Fruit fly (Drosophila melanogaster) whole organism, embryonic: ENCODE data around the gene Doa.
A peak's percentile ranks its signal among the peaks of the same experiment; 100 is the strongest.

Experiments used
- B-H1 ChIP-seq: fragments of 200-800 bp; sonication (Bioruptor generic); IDR thresholded peaks from 3 replicates; pipeline ENCODE4 v1.3.6; 2022; ENCODE audit warnings: missing biosample characterization, missing genetic modification characterization
- BtbVII ChIP-seq: fragments of 200-800 bp; sonication (Bioruptor generic); optimal IDR thresholded peaks from 3 replicates; lab custom pipeline; 2017; ENCODE audit warnings: missing biosample characterization, mild to moderate bottlenecking, missing genetic modification characterization
- CG1024 ChIP-seq: fragments of 200-800 bp; sonication (Bioruptor generic); IDR thresholded peaks from 2 replicates; pipeline ENCODE4 v1.3.6; 2022; ENCODE audit warnings: missing biosample characterization, missing genetic modification characterization
- CG10543 ChIP-seq: fragments of 200-800 bp; sonication (Bioruptor generic); optimal IDR thresholded peaks from 3 replicates; lab custom pipeline; 2017; ENCODE audit warnings: missing biosample characterization, mild to moderate bottlenecking, missing genetic modification characterization, moderate library complexity
- CG11085 ChIP-seq: fragments of 200-800 bp; sonication (Bioruptor generic); IDR thresholded peaks from 2 replicates; pipeline ENCODE4 v1.3.6; 2022; ENCODE audit warnings: missing biosample characterization, missing genetic modification characterization
- CG12219 ChIP-seq: fragments of 200-800 bp; sonication (Bioruptor generic); optimal IDR thresholded peaks from 3 replicates; lab custom pipeline; 2018; ENCODE audit warnings: missing biosample characterization, mild to moderate bottlenecking, missing genetic modification characterization
- CG1233 ChIP-seq: fragments of 200-800 bp; sonication (Bioruptor generic); optimal IDR thresholded peaks from 4 replicates; lab custom pipeline; 2018; ENCODE audit warnings: missing biosample characterization, mild to moderate bottlenecking, missing genetic modification characterization
- CG15479 ChIP-seq: fragments of 200-800 bp; sonication (Bioruptor generic); optimal IDR thresholded peaks from 3 replicates; lab custom pipeline; 2019; ENCODE audit warnings: missing biosample characterization, mild to moderate bottlenecking, missing genetic modification characterization, moderate library complexity
- CG16779 ChIP-seq: fragments of 200-800 bp; sonication (Bioruptor generic); IDR thresholded peaks from 2 replicates; pipeline ENCODE4 v1.3.6; 2022; ENCODE audit warnings: missing biosample characterization, missing genetic modification characterization
- CG17802 ChIP-seq: fragments of 200-800 bp; sonication (Bioruptor generic); optimal IDR thresholded peaks from 2 replicates; lab custom pipeline; 2018; ENCODE audit warnings: missing biosample characterization, mild to moderate bottlenecking, missing genetic modification characterization, moderate library complexity
- CG18476 ChIP-seq: fragments of 200-800 bp; sonication (Bioruptor generic); optimal IDR thresholded peaks from 2 replicates; lab custom pipeline; 2016; ENCODE audit warnings: missing biosample characterization, mild to moderate bottlenecking, missing genetic modification characterization
- CG18599 ChIP-seq: fragments of 200-800 bp; sonication (Bioruptor generic); optimal IDR thresholded peaks from 3 replicates; lab custom pipeline; 2017; ENCODE audit warnings: missing biosample characterization, missing genetic modification characterization, mild to moderate bottlenecking, moderate library complexity, missing genetic modification reagents
- CG2678 ChIP-seq: fragments of 200-800 bp; sonication (Bioruptor generic); optimal IDR thresholded peaks from 3 replicates; lab custom pipeline; 2019; ENCODE audit warnings: missing biosample characterization, mild to moderate bottlenecking, missing genetic modification characterization, moderate library complexity
- CG6272 ChIP-seq: fragments of 200-800 bp; sonication (Bioruptor generic); IDR thresholded peaks from 2 replicates; pipeline ENCODE4 v1.3.6; 2022; ENCODE audit warnings: missing biosample characterization, missing genetic modification characterization
- CG6683 ChIP-seq: fragments of 200-800 bp; sonication (Bioruptor generic); optimal IDR thresholded peaks from 2 replicates; lab custom pipeline; 2017; ENCODE audit warnings: missing biosample characterization, mild to moderate bottlenecking, missing genetic modification characterization, missing genetic modification reagents
- CG7786 ChIP-seq: fragments of 200-800 bp; sonication (Bioruptor generic); optimal IDR thresholded peaks from 2 replicates; lab custom pipeline; 2016; ENCODE audit warnings: missing biosample characterization, missing genetic modification characterization
- CG8765 ChIP-seq: fragments of 200-800 bp; sonication (Bioruptor generic); IDR thresholded peaks from 2 replicates; pipeline ENCODE4 v1.3.6; 2022; ENCODE audit warnings: missing biosample characterization, missing genetic modification characterization
- CHES-1-like ChIP-seq: fragments of 200-800 bp; sonication (Bioruptor generic); optimal IDR thresholded peaks from 2 replicates; lab custom pipeline; 2016; ENCODE audit warnings: missing biosample characterization, missing genetic modification characterization
- CkIIα-i1 ChIP-seq: fragments of 200-800 bp; sonication (Bioruptor generic); IDR thresholded peaks from 2 replicates; pipeline ENCODE4 v1.3.6; 2022; ENCODE audit warnings: missing biosample characterization, missing genetic modification characterization
- CoRest ChIP-seq: fragments of 200-800 bp; sonication (Bioruptor generic); optimal IDR thresholded peaks from 3 replicates; lab custom pipeline; 2018; ENCODE audit warnings: missing biosample characterization, mild to moderate bottlenecking, missing genetic modification characterization, moderate library complexity
- D ChIP-seq, 2 experiments: fragments of 200-800 bp in 1 of 2; fragments of >200 bp in 1 of 2; sonication (Bioruptor generic) in 1 of 2; optimal IDR thresholded peaks; 2 replicates in 1 of 2; 3 replicates in 1 of 2; lab custom pipeline; 2017; ENCODE audit warnings: mild to moderate bottlenecking in 1 of 2, missing biosample characterization in 1 of 2, missing genetic modification characterization in 1 of 2, missing genetic modification reagents in 1 of 2
- Fer2 ChIP-seq: fragments of 200-800 bp; sonication (Bioruptor generic); optimal IDR thresholded peaks from 2 replicates; lab custom pipeline; 2018; ENCODE audit warnings: missing biosample characterization, mild to moderate bottlenecking, missing genetic modification characterization, moderate library complexity
- Fer3 ChIP-seq: fragments of 200-800 bp; sonication (Bioruptor generic); optimal IDR thresholded peaks from 2 replicates; lab custom pipeline; 2018; ENCODE audit warnings: missing biosample characterization, mild to moderate bottlenecking, missing genetic modification characterization, moderate library complexity
- Gug ChIP-seq: fragments of 200-800 bp; sonication (Bioruptor generic); IDR thresholded peaks from 4 replicates; pipeline ENCODE4 v1.3.6; 2022; ENCODE audit warnings: missing biosample characterization, missing genetic modification characterization
- Hr51 ChIP-seq, 2 experiments: fragments of 200-800 bp; sonication (Bioruptor generic); optimal IDR thresholded peaks; 2 replicates in 1 of 2; 3 replicates in 1 of 2; lab custom pipeline; 2016 to 2018; ENCODE audit warnings: missing biosample characterization in 2 of 2, missing genetic modification characterization in 2 of 2, mild to moderate bottlenecking in 1 of 2, moderate library complexity in 1 of 2
- MESR4 ChIP-seq: fragments of 200-800 bp; sonication (Bioruptor generic); optimal IDR thresholded peaks from 2 replicates; lab custom pipeline; 2018; ENCODE audit warnings: missing biosample characterization, mild to moderate bottlenecking, missing genetic modification characterization, moderate library complexity
- Myb ChIP-seq: fragments of 200-800 bp; sonication (Bioruptor generic); optimal IDR thresholded peaks from 2 replicates; lab custom pipeline; 2016; ENCODE audit warnings: missing biosample characterization, missing genetic modification characterization
- NK7.1 ChIP-seq: fragments of 200-800 bp; sonication (Bioruptor generic); optimal IDR thresholded peaks from 3 replicates; lab custom pipeline; 2016; ENCODE audit warnings: missing biosample characterization, missing genetic modification characterization
- Oaz ChIP-seq: fragments of 200-800 bp; sonication (Bioruptor generic); IDR thresholded peaks from 2 replicates; pipeline ENCODE4 v1.3.6; 2022; ENCODE audit warnings: missing biosample characterization, missing genetic modification characterization
- Opbp ChIP-seq: fragments of 200-800 bp; sonication (Bioruptor generic); IDR thresholded peaks from 3 replicates; pipeline ENCODE4 v1.3.6; 2022; ENCODE audit warnings: missing biosample characterization, missing genetic modification characterization; ENCODE audit not compliant: partially characterized antibody
- Ravus ChIP-seq: fragments of 200-800 bp; sonication (Bioruptor generic); IDR thresholded peaks from 2 replicates; pipeline ENCODE4 v1.3.6; 2022; ENCODE audit warnings: missing biosample characterization, missing genetic modification characterization
- Six4 ChIP-seq: fragments of 200-800 bp; sonication (Bioruptor generic); optimal IDR thresholded peaks from 2 replicates; lab custom pipeline; 2016; ENCODE audit warnings: missing biosample characterization, missing genetic modification characterization
- aop ChIP-seq: fragments of 200-800 bp; sonication (Bioruptor generic); IDR thresholded peaks from 2 replicates; pipeline ENCODE4 v1.3.6; 2022; ENCODE audit warnings: missing biosample characterization, missing genetic modification characterization
- bsh ChIP-seq, 2 experiments: fragments of 200-800 bp; sonication (Bioruptor generic); optimal IDR thresholded peaks; 2 replicates each; lab custom pipeline; 2017 to 2018; ENCODE audit warnings: mild to moderate bottlenecking in 2 of 2, missing biosample characterization in 2 of 2, missing genetic modification characterization in 2 of 2, moderate library complexity in 1 of 2
- cwo ChIP-seq: fragments of 200-800 bp; sonication (Bioruptor generic); optimal IDR thresholded peaks from 3 replicates; lab custom pipeline; 2017; ENCODE audit warnings: missing biosample characterization, missing genetic modification characterization, mild to moderate bottlenecking, moderate library complexity, missing genetic modification reagents
- dimm ChIP-seq: fragments of 200-800 bp; sonication (Bioruptor generic); IDR thresholded peaks from 2 replicates; pipeline ENCODE4 v1.3.6; 2022; ENCODE audit warnings: missing biosample characterization, missing genetic modification characterization
- disco-r ChIP-seq: fragments of 200-800 bp; sonication (Bioruptor generic); optimal IDR thresholded peaks from 2 replicates; lab custom pipeline; 2016; ENCODE audit warnings: missing biosample characterization, missing genetic modification characterization
- ems ChIP-seq: fragments of 200-800 bp; sonication (Bioruptor generic); optimal IDR thresholded peaks from 3 replicates; lab custom pipeline; 2016; ENCODE audit warnings: missing biosample characterization, missing genetic modification characterization
- gt ChIP-seq: fragments of 200-800 bp; sonication (Bioruptor generic); IDR thresholded peaks from 2 replicates; pipeline ENCODE4 v1.3.6; 2022; ENCODE audit warnings: missing biosample characterization, missing genetic modification characterization
- h ChIP-seq: fragments of >200 bp; optimal IDR thresholded peaks from 2 replicates; lab custom pipeline; 2017
- ken ChIP-seq: fragments of 200-800 bp; sonication (Bioruptor generic); IDR thresholded peaks from 3 replicates; pipeline ENCODE4 v1.3.6; 2022; ENCODE audit warnings: missing biosample characterization, missing genetic modification characterization
- lmd ChIP-seq: fragments of 200-800 bp; sonication (Bioruptor generic); IDR thresholded peaks from 2 replicates; pipeline ENCODE4 v1.3.6; 2022; ENCODE audit warnings: missing biosample characterization, missing genetic modification characterization
- luna ChIP-seq: fragments of 200-800 bp; sonication (Bioruptor generic); optimal IDR thresholded peaks from 2 replicates; lab custom pipeline; 2016; ENCODE audit warnings: missing biosample characterization, missing genetic modification characterization
- pho ChIP-seq: fragments of 200-800 bp; sonication (Bioruptor generic); optimal IDR thresholded peaks from 2 replicates; lab custom pipeline; 2016; ENCODE audit warnings: missing biosample characterization, missing genetic modification characterization
- row ChIP-seq: fragments of 200-800 bp; sonication (Bioruptor generic); IDR thresholded peaks from 3 replicates; pipeline ENCODE4 v1.3.6; 2022; ENCODE audit warnings: missing biosample characterization, missing genetic modification characterization
- sna ChIP-seq: fragments of 200-800 bp; sonication (Bioruptor generic); IDR thresholded peaks from 2 replicates; pipeline ENCODE4 v1.3.6; 2022; ENCODE audit warnings: missing biosample characterization, missing genetic modification characterization; ENCODE audit not compliant: partially characterized antibody
- tgo ChIP-seq: fragments of 200-800 bp; sonication (Bioruptor generic); IDR thresholded peaks from 3 replicates; pipeline ENCODE4 v1.3.6; 2022; ENCODE audit warnings: missing biosample characterization, missing genetic modification characterization
- tll ChIP-seq, 2 experiments: fragments of 200-800 bp in 1 of 2; fragments of >200 bp in 1 of 2; sonication (Bioruptor generic) in 1 of 2; optimal IDR thresholded peaks; 2 replicates each; lab custom pipeline; 2017 to 2019; ENCODE audit warnings: missing biosample characterization in 2 of 2, missing genetic modification characterization in 2 of 2, mild to moderate bottlenecking in 1 of 2, moderate library complexity in 1 of 2
- tup ChIP-seq: fragments of 200-800 bp; sonication (Bioruptor generic); optimal IDR thresholded peaks from 2 replicates; lab custom pipeline; 2016; ENCODE audit warnings: missing biosample characterization, mild to moderate bottlenecking, missing genetic modification characterization, moderate library complexity
- usp ChIP-seq: fragments of >200 bp; optimal IDR thresholded peaks from 2 replicates; lab custom pipeline; 2017; ENCODE audit warnings: missing biosample characterization, missing genetic modification characterization
- zfh2 ChIP-seq: fragments of 200-800 bp; sonication (Bioruptor generic); optimal IDR thresholded peaks from 2 replicates; lab custom pipeline; 2016; ENCODE audit warnings: missing biosample characterization, missing genetic modification characterization

Gene Doa

dm6 chr3R:28904174-28904573, 16.3 kb downstream of the Doa start (continued):
- TF ChIP-seq CG6272 (GFP tag; lab: Robert Waterston, UW) (no peak), pho (GFP tag; lab: Kevin White, UChicago) (no peak), Gug (no peak), CG1024 (GFP tag; lab: Robert Waterston, UW) (no peak; the same call in 1 of the 2 replicates), CG10543 (GFP tag; lab: Kevin White, UChicago) (no peak), aop (GFP tag; lab: Robert Waterston, UW) (no peak), Fer3 (tag; lab: Kevin White, UChicago) (peak; percentile 39), CG2678 (peak; percentile 68), D (optimal IDR thresholded peaks at IDR 0.05; lab: Kevin White, UChicago) (no peak), D (GFP tag; optimal IDR thresholded peaks at IDR 0.05; lab: Kevin White, UChicago) (peak; percentile 10), CoRest (tag; lab: Kevin White, UChicago) (peak; percentile 46), ken (peak; percentile 45; the same call in 1 of the 3 replicates), CG7786 (GFP tag; lab: Kevin White, UChicago) (no peak), BtbVII (GFP tag; lab: Kevin White, UChicago) (peak; percentile 3), tll (GFP tag; optimal IDR thresholded peaks at IDR 0.05; lab: Kevin White, UChicago) (no peak), zfh2 (no peak), CG16779 (GFP tag; lab: Robert Waterston, UW) (no peak), cwo (no peak), Ravus (no peak), CG15479 (no peak), luna (GFP tag; lab: Kevin White, UChicago) (no peak), CkIIα-i1 (GFP tag; lab: Robert Waterston, UW) (no peak), usp (GFP tag; lab: Kevin White, UChicago) (no peak), CHES-1-like (GFP tag; lab: Kevin White, UChicago) (no peak), CG1233 (GFP tag; lab: Kevin White, UChicago) (peak; percentile 10), h (lab: Kevin White, UChicago) (no peak), CG12219 (peak; percentile 27), lmd (GFP tag; lab: Robert Waterston, UW) (peak; percentile 66), Opbp (GFP tag; lab: Robert Waterston, UW) (no peak), tgo (peak; percentile 70), CG18476 (GFP tag; lab: Kevin White, UChicago) (no peak), Myb (GFP tag; lab: Kevin White, UChicago) (no peak), row (GFP tag; lab: Robert Waterston, UW) (peak; percentile 62), CG11085 (GFP tag; lab: Robert Waterston, UW) (no peak), tup (no peak), ems (GFP tag; lab: Kevin White, UChicago) (no peak), Fer2 (tag; lab: Kevin White, UChicago) (no peak), disco-r (GFP tag; lab: Kevin White, UChicago) (peak; percentile 10), bsh (GFP tag; optimal IDR thresholded peaks at IDR 0.05; lab: Kevin White, UChicago) (peak; percentile 1 to 73), Oaz (GFP tag; lab: Robert Waterston, UW) (no peak), MESR4 (no peak), CG17802 (tag; lab: Kevin White, UChicago) (peak; percentile 8), sna (GFP tag; lab: Robert Waterston, UW) (no peak), B-H1 (GFP tag; lab: Robert Waterston, UW) (peak; percentile 29; the same call in 1 of the 3 replicates), Six4 (no peak), CG6683 (GFP tag; lab: Kevin White, UChicago) (no peak), Hr51 (GFP tag; optimal IDR thresholded peaks at IDR 0.05; lab: Kevin White, UChicago) (peak in 1 of 2 experiments; percentile 73), dimm (GFP tag; lab: Robert Waterston, UW) (no peak), CG8765 (GFP tag; lab: Robert Waterston, UW) (no peak), gt (GFP tag; lab: Robert Waterston, UW) (no peak), NK7.1 (no peak), CG18599 (GFP tag; lab: Kevin White, UChicago) (peak; percentile 4)
